Worm (Caenorhabditis elegans) whole organism, L3 larva: ENCODE results near the gene C01B10.9.
"Not testable (repeated sequence)": the region's sequence is repeated elsewhere in the genome, so short reads cannot be mapped to it uniquely, and the experiment has no call there.

Source experiments
- ZK546.5 ChIP-seq: sonication (generic microtip); optimal IDR thresholded peaks from 2 replicates; lab custom pipeline; 2017; ENCODE audit warnings: missing biosample characterization, missing genetic modification characterization
- aly-2 ChIP-seq: fragments of 150-350 bp; optimal IDR thresholded peaks from 2 replicates; lab custom pipeline; 2014; ENCODE audit warnings: missing biosample characterization, missing genetic modification characterization
- ama-1 ChIP-seq: fragments of 150-350 bp; optimal IDR thresholded peaks from 2 replicates; lab custom pipeline; 2018
- ceh-16 ChIP-seq: sonication (generic microtip); optimal IDR thresholded peaks from 2 replicates; lab custom pipeline; 2017; ENCODE audit warnings: missing biosample characterization, missing genetic modification characterization
- ceh-28 ChIP-seq: fragments of 150-350 bp; optimal IDR thresholded peaks from 2 replicates; lab custom pipeline; 2014; ENCODE audit warnings: missing biosample characterization, missing genetic modification reagents, missing genetic modification characterization
- ceh-9 ChIP-seq: sonication (generic microtip); optimal IDR thresholded peaks from 2 replicates; lab custom pipeline; 2018; ENCODE audit warnings: missing biosample characterization, missing genetic modification characterization
- daf-12 ChIP-seq: fragments of 150-350 bp; optimal IDR thresholded peaks from 2 replicates; lab custom pipeline; 2014; ENCODE audit warnings: missing biosample characterization, missing genetic modification reagents, missing genetic modification characterization
- egl-27 ChIP-seq: sonication (generic microtip); optimal IDR thresholded peaks from 4 replicates; lab custom pipeline; 2017; ENCODE audit warnings: missing biosample characterization, missing genetic modification reagents, missing genetic modification characterization
- egl-5 ChIP-seq: fragments of 150-350 bp; optimal IDR thresholded peaks from 2 replicates; lab custom pipeline; 2017; ENCODE audit warnings: missing biosample characterization, missing genetic modification reagents, missing genetic modification characterization, inconsistent platforms
- elt-1 ChIP-seq: fragments of 150-350 bp; optimal IDR thresholded peaks from 2 replicates; lab custom pipeline; 2014; ENCODE audit warnings: missing biosample characterization, missing genetic modification characterization
- elt-2 ChIP-seq: sonication (generic microtip); optimal IDR thresholded peaks from 2 replicates; lab custom pipeline; 2016; ENCODE audit warnings: missing genetic modification reagents, mild to moderate bottlenecking, missing genetic modification characterization, missing compliant biosample characterization
- elt-3 ChIP-seq, 3 experiments: fragments of 150-350 bp in 1 of 3; sonication (generic microtip) in 2 of 3; optimal IDR thresholded peaks; 2 replicates in 2 of 3; 4 replicates in 1 of 3; lab custom pipeline; 2014 to 2017; ENCODE audit warnings: missing biosample characterization in 3 of 3, missing genetic modification characterization in 3 of 3
- fkh-10 ChIP-seq: sonication (generic microtip); optimal IDR thresholded peaks from 2 replicates; lab custom pipeline; 2017; ENCODE audit warnings: missing biosample characterization, missing genetic modification reagents, missing genetic modification characterization
- fos-1 ChIP-seq: fragments of 150-350 bp; optimal IDR thresholded peaks from 2 replicates; lab custom pipeline; 2014; ENCODE audit warnings: missing biosample characterization, missing genetic modification characterization
- hmg-11 ChIP-seq: sonication (generic microtip); optimal IDR thresholded peaks from 2 replicates; lab custom pipeline; 2016; ENCODE audit warnings: missing genetic modification characterization, missing compliant biosample characterization
- jun-1 ChIP-seq: fragments of 150-350 bp; optimal IDR thresholded peaks from 2 replicates; lab custom pipeline; 2014; ENCODE audit warnings: missing biosample characterization, missing genetic modification reagents, missing genetic modification characterization
- lin-15B ChIP-seq: fragments of 150-350 bp; optimal IDR thresholded peaks from 2 replicates; lab custom pipeline; 2014; ENCODE audit warnings: missing biosample characterization, missing genetic modification characterization
- lin-39 ChIP-seq: fragments of 150-350 bp; optimal IDR thresholded peaks from 2 replicates; lab custom pipeline; 2018; ENCODE audit warnings: missing biosample characterization, missing genetic modification reagents, missing genetic modification characterization
- mdl-1 ChIP-seq: fragments of 150-350 bp; optimal IDR thresholded peaks from 2 replicates; lab custom pipeline; 2014; ENCODE audit warnings: missing biosample characterization, missing genetic modification characterization
- nfya-1 ChIP-seq: sonication (generic microtip); optimal IDR thresholded peaks from 2 replicates; lab custom pipeline; 2017; ENCODE audit warnings: missing genetic modification characterization, mild to moderate bottlenecking, missing compliant biosample characterization, antibody characterized with exemption, moderate library complexity; ENCODE audit not compliant: insufficient read depth
- nhr-11 ChIP-seq: fragments of 150-350 bp; optimal IDR thresholded peaks from 2 replicates; lab custom pipeline; 2014; ENCODE audit warnings: missing biosample characterization, missing genetic modification characterization
- nhr-12 ChIP-seq: fragments of 150-350 bp; optimal IDR thresholded peaks from 2 replicates; lab custom pipeline; 2014; ENCODE audit warnings: missing biosample characterization, missing genetic modification characterization
- nhr-237 ChIP-seq: fragments of 150-350 bp; optimal IDR thresholded peaks from 2 replicates; lab custom pipeline; 2014; ENCODE audit warnings: missing biosample characterization, missing genetic modification characterization
- nhr-25 ChIP-seq: sonication (generic microtip); optimal IDR thresholded peaks from 2 replicates; lab custom pipeline; 2017; ENCODE audit warnings: missing biosample characterization, missing genetic modification characterization
- nhr-28 ChIP-seq: fragments of 150-350 bp; optimal IDR thresholded peaks from 2 replicates; lab custom pipeline; 2014; ENCODE audit warnings: missing biosample characterization, missing genetic modification characterization
- nhr-67 ChIP-seq: fragments of 150-350 bp; optimal IDR thresholded peaks from 2 replicates; lab custom pipeline; 2014; ENCODE audit warnings: missing biosample characterization, missing genetic modification characterization
- nhr-76 ChIP-seq: fragments of 150-350 bp; sonication (generic microtip); optimal IDR thresholded peaks from 5 replicates; lab custom pipeline; 2014; ENCODE audit warnings: missing biosample characterization, missing genetic modification characterization
- pha-4 ChIP-seq: fragments of 150-350 bp; optimal IDR thresholded peaks from 2 replicates; lab custom pipeline; 2014; ENCODE audit warnings: missing biosample characterization, missing genetic modification reagents, missing genetic modification characterization
- pqm-1 ChIP-seq: fragments of 150-350 bp; optimal IDR thresholded peaks from 2 replicates; lab custom pipeline; 2017; ENCODE audit warnings: missing biosample characterization, missing genetic modification characterization, inconsistent platforms
- sea-2 ChIP-seq: fragments of 150-350 bp; sonication (generic microtip); optimal IDR thresholded peaks from 4 replicates; lab custom pipeline; 2014; ENCODE audit warnings: missing biosample characterization, missing genetic modification reagents, missing genetic modification characterization
- snpc-4 ChIP-seq: fragments of 150-350 bp; optimal IDR thresholded peaks from 2 replicates; lab custom pipeline; 2014; ENCODE audit warnings: missing biosample characterization, missing genetic modification characterization
- tbx-2 ChIP-seq: sonication (generic microtip); optimal IDR thresholded peaks from 2 replicates; lab custom pipeline; 2016; ENCODE audit warnings: mild to moderate bottlenecking, missing genetic modification characterization, missing compliant biosample characterization
- unc-62 ChIP-seq: fragments of 150-350 bp; sonication (generic microtip); optimal IDR thresholded peaks from 4 replicates; lab custom pipeline; 2014; ENCODE audit warnings: missing biosample characterization, missing genetic modification reagents, missing genetic modification characterization
- ztf-11 ChIP-seq: fragments of 150-350 bp; optimal IDR thresholded peaks from 2 replicates; lab custom pipeline; 2014; ENCODE audit warnings: missing biosample characterization, missing genetic modification characterization

The C01B10.9 gene

DNA sequence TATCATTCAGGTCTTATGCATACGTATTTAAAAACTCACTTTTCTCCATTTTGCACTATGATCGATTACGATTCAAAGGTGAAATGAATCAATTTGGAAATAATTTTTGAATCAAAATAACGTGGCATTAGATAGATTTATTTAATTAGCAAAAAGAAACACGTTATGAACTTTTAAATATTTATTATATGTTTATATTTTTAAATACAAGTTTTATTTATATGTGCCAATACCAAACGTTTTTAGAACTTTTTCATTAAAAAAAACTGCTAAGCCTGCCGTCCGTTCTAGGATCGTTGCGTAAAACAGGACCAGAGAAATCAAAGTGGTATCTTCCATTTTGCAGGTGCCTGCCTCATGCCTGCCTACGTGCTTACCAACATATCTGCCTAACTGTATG is 34.7 kb upstream of the C01B10.9 start, which contains the start of gene F38A5.6:
Gene F38A5.6 (minus strand): TSS at position 101 of the 400 bp plus-strand sequence.
- no peak for TF ChIP-seq ZK546.5
- TF ChIP-seq, all 47 proteins: peak for 0

DNA sequence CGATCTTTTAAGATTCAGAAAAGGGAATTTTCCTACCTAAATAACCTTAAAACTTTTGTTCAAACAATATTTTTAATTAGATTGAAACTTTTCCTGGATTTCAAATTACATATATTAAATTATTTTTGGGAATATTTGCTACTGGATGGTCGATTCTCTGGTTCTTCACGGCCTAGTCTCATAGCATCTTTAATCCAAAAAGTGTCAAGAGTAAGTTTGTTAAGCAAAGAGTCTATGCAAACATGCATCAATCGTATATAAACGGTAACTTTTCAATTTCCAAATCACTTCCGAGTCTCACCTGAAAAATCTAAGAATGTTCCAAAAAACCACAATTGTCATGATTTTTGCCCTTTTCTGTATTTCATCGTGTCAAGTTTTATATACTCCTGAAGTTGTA is 34.1 kb upstream of the C01B10.9 start, which contains the start of gene nspb-4:
Gene nspb-4 (plus strand): TSS at position 301 of the 400 bp plus-strand sequence.
- not testable (repeated sequence) for TF ChIP-seq nhr-28 (tag; lab: Kevin White, UChicago); tbx-2 (tag; lab: Kevin White, UChicago); sea-2 (GFP tag; lab: Kevin White, UChicago)

DNA sequence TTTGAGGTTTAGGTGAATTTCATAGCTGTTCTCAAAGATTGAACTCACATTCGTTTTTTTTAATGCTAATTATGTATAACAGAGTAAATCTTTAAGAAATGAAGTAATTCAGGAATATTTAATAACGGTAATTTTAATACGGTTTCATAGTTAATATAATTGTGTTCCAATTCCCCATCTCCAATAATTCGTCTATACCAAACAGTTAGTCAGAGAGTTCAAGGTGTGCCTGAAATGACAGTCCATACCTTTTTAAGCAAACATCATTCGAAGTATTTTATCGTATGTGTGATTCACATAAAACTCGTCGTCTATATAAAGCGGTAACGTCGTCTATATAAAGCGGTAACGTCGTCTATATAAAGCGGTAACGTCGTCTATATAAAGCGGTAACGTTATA is 33.3 kb upstream of the C01B10.9 start, which contains the start of gene nspb-5:
Gene nspb-5 (plus strand): TSS at position 301 of the 400 bp plus-strand sequence.
- not testable (repeated sequence) for TF ChIP-seq ceh-9 (tag; lab: Kevin White, UChicago); egl-27 (tag; lab: Kevin White, UChicago); nhr-76

DNA sequence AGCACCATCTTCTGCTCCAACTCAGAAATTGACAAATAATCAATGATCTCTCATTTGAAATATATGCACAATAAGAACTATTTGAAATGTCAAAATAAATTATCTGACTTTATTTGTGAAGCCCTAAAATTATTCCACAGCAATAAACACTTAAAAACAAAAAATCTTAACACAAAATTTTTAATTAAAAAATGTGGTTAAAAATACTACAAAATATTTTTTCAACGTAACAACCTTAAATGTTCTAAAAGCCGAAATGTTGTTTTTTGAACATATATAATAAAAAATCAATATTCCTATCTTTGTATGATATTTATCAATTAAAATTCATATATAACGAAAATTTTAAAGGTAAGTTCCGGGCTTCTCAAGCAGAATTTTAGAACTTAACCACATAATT is 32.6 kb upstream of the C01B10.9 start, which contains the start of gene F38A5.8:
Gene F38A5.8 (plus strand): TSS at position 301 of the 400 bp plus-strand sequence.
- TF ChIP-seq nhr-67 (tag; lab: Kevin White, UChicago) = no peak
- TF ChIP-seq ceh-28 (tag; lab: Kevin White, UChicago) = no peak
- no peak for TF ChIP-seq pha-4
- TF ChIP-seq ZK546.5 = no peak
- no peak for TF ChIP-seq nfya-1
- no peak for TF ChIP-seq elt-3 (tag; optimal IDR thresholded peaks at IDR 0.05; lab: Kevin White, UChicago)
- TF ChIP-seq nhr-11 (tag; lab: Kevin White, UChicago) = no peak
- TF ChIP-seq elt-1 = no peak
- no peak for TF ChIP-seq elt-2
- TF ChIP-seq fos-1 (tag; lab: Kevin White, UChicago) = no peak
- no peak for TF ChIP-seq unc-62 (GFP tag; lab: Kevin White, UChicago)
- no peak for TF ChIP-seq egl-27 (tag; lab: Kevin White, UChicago)
- TF ChIP-seq, all 47 proteins: peak for 0

DNA sequence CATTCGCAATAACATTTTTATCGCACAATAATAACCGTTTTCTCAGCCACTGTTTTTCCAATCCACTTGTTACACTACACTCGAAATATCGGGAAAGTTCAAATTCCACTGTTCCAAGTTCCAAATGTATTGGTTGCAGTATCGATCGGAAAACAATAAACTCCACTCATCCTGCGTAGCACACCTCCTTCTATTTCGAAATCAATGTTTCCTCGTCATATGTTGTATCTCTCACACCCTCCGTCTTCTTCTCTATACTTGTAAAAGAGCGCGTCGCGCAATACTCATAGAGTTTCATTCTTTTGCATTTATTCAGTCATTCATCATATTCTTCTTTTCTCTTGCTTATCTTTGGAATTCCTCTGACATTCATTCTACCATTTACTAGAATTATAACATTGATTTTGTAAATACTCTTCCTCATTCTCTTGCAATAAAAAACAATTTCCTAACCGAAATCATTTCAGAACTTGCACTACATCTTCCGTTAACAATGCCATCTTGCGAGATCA is 30.8 kb upstream of the C01B10.9 start, which contains the start of gene sup-36:
Gene sup-36 (plus strand): TSS at position 462 of the 512 bp plus-strand sequence.
- TF ChIP-seq ceh-28 (tag; lab: Kevin White, UChicago) = peak; percentile 64
- no peak for TF ChIP-seq ceh-9 (tag; lab: Kevin White, UChicago)
- peak; percentile 40 for TF ChIP-seq nfya-1
- peak; percentile 3 for TF ChIP-seq pha-4
- TF ChIP-seq hmg-11 (tag; lab: Kevin White, UChicago) = peak; percentile 20
- no peak for TF ChIP-seq nhr-28 (tag; lab: Kevin White, UChicago)

DNA sequence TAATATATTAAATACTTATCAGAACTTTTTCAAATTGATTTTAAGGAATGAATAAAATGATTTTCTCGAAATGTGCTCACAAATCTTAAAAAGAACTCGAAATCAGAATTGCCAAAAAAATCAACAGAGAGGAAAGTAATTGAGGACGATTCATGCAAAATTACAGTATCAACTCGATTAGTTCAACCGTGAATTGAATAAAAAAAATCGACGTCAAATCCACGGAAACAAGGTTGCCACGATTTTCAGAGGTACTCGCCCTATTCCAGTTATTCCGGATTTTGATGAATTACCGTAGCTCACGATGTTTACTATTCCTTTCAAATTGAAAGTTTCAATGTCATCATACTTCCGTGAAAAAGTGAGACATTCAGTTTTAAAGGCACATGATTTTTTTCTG is 29.6 kb upstream of the C01B10.9 start, which contains the start of gene F15B10.3:
Gene F15B10.3 (plus strand): TSS at position 301 of the 400 bp plus-strand sequence.
- TF ChIP-seq nfya-1 = no peak
- no peak for TF ChIP-seq sea-2 (GFP tag; lab: Kevin White, UChicago)
- TF ChIP-seq fkh-10 (GFP tag; lab: Kevin White, UChicago) = no peak
- no peak for TF ChIP-seq egl-5

DNA sequence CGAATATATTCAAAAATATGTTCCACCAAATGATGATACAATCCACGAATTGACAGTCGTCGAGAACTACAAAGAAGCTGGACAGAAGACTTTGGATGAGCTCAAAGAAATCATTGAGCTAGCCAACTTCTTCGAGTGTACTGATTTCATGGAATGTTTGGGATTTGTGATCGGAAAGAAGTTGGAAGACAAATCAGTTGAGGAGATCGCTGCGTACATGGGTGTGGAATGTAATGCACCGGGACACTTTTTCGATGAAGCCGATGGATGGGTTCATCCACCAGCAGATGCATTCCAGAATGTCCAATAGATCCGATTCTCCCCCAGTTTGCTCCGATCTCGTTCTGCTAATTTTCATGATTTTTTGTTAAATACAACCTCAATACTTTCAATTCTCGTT is 28.5 kb upstream of the C01B10.9 start:
- TF ChIP-seq jun-1 (tag; lab: Kevin White, UChicago) = no peak

DNA sequence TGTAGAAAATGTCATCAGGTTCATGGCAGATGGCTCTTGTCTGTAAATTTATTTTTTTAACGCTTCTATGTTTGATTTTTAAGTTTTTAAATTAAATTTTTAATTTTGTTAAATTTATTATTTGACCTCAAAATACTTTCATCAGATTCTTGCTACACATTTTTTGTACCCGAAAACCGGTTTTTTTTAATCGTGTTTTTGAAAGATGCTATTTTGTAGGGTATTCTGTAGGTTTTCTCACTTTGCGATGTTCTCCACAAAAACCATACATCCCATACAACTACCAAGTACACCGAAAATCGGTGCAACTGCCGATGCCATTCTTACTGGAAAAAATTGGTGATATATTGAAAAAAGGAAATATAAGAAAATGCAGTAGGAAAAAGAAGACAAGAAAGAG is 26.2 kb upstream of the C01B10.9 start, which contains the start of gene nstp-2:
Gene nstp-2 (minus strand): TSS at position 326 of the 400 bp plus-strand sequence.
- no peak for TF ChIP-seq lin-15B (tag; lab: Kevin White, UChicago)
- TF ChIP-seq aly-2 (tag; lab: Kevin White, UChicago) = no peak

DNA sequence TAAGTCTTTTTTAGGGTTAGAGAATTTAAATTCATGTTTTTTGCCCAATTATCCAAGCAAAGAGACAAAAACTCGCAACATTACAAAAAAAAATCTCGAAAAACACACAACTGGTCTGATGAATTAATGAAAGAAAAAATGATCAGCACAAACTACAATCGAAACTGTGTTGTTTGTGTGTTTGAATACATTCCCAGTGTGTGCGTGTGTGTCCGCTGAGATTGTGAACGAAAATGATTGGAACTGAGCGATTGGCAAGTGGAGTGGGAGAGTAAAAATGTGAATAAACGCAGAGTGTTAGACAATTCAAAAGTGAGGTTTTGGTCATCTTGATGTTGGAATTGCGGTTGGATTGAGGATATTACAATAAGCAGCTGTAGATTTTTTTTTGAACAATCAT is 25.4 kb upstream of the C01B10.9 start:
- TF ChIP-seq nhr-12 = no peak
- TF ChIP-seq lin-39 (tag; lab: Kevin White, UChicago) = no peak
- TF ChIP-seq mdl-1 (tag; lab: Kevin White, UChicago) = no peak
- TF ChIP-seq lin-15B (tag; lab: Kevin White, UChicago) = no peak
- no peak for TF ChIP-seq daf-12
- TF ChIP-seq ceh-28 (tag; lab: Kevin White, UChicago) = no peak
- no peak for TF ChIP-seq egl-5
- no peak for TF ChIP-seq nhr-237 (tag; lab: Kevin White, UChicago)
- no peak for TF ChIP-seq snpc-4
- TF ChIP-seq ztf-11 (tag; lab: Kevin White, UChicago) = no peak
- TF ChIP-seq nhr-76 = no peak
- no peak for TF ChIP-seq ZK546.5
- TF ChIP-seq ceh-16 = no peak
- TF ChIP-seq pha-4 = peak; percentile 38
- TF ChIP-seq ceh-9 (tag; lab: Kevin White, UChicago) = no peak
- no peak for TF ChIP-seq pqm-1 (tag; lab: Kevin White, UChicago)
- TF ChIP-seq nhr-67 (tag; lab: Kevin White, UChicago) = no peak
- no peak for TF ChIP-seq tbx-2 (tag; lab: Kevin White, UChicago)
- TF ChIP-seq ama-1 (lab: Kevin White, UChicago) = peak; percentile 14
- no peak for TF ChIP-seq sea-2 (GFP tag; lab: Kevin White, UChicago)
- TF ChIP-seq nhr-25 = peak; percentile 3
- TF ChIP-seq elt-1 = no peak
- TF ChIP-seq egl-27 (tag; lab: Kevin White, UChicago) = no peak
